Worm (Caenorhabditis elegans) whole organism, L4 larva: ENCODE results near the gene cls-3.

Experiments used
- ceh-82 ChIP-seq: sonication (generic microtip); optimal IDR thresholded peaks from 2 replicates; lab custom pipeline; 2017; ENCODE audit warnings: missing biosample characterization, missing genetic modification characterization
- dve-1 ChIP-seq: sonication (generic microtip); optimal IDR thresholded peaks from 2 replicates; lab custom pipeline; 2017; ENCODE audit warnings: antibody characterized with exemption, mild to moderate bottlenecking, missing genetic modification characterization, missing compliant biosample characterization; ENCODE audit not compliant: insufficient read depth
- hlh-30 ChIP-seq: sonication (generic microtip); optimal IDR thresholded peaks from 2 replicates; lab custom pipeline; 2017; ENCODE audit warnings: antibody characterized with exemption, mild to moderate bottlenecking, missing genetic modification characterization, missing compliant biosample characterization; ENCODE audit not compliant: insufficient read depth
- nhr-48 ChIP-seq: sonication (generic microtip); optimal IDR thresholded peaks from 2 replicates; lab custom pipeline; 2016; ENCODE audit warnings: mild to moderate bottlenecking, missing genetic modification characterization, missing compliant biosample characterization

- TF ChIP-seq ceh-82 (no peak), nhr-48 (tag; lab: Kevin White, UChicago) (no peak), hlh-30 (tag; lab: Kevin White, UChicago) (peak; percentile 35), dve-1 (tag; lab: Kevin White, UChicago) (peak; percentile 4)
These were observed 37.3 kb upstream of the cls-3 start for ce11 chrIII:9228190-9228589.
